Fruit fly (Drosophila melanogaster) S2 (cell line): ENCODE measurements around the gene RpS25.

Experiments
- CG8478 ChIP-seq: fragments of >200 bp; optimal IDR thresholded peaks from 2 replicates; lab custom pipeline; 2018
- CTCF ChIP-seq, 2 experiments: fragments of >200 bp; optimal IDR thresholded peaks; 2 replicates each; lab custom pipeline; 2018

- TF ChIP-seq CG8478 (lab: Kevin White, UChicago) (no peak), CTCF (optimal IDR thresholded peaks at IDR 0.05; lab: Kevin White, UChicago) (peak; percentile 77 to 82)
These were observed 28.0 kb upstream of the RpS25 start, which contains the start of the genes CG17734 and CG5214 for dm6 chr3R:11243951-11244660.
